Fruit fly (Drosophila melanogaster) whole organism, embryonic: ENCODE measurements around the gene heph.

ENCODE experiments used
- BtbVII ChIP-seq: fragments of 200-800 bp; sonication (Bioruptor generic); optimal IDR thresholded peaks from 3 replicates; lab custom pipeline; 2017; ENCODE audit warnings: missing biosample characterization, mild to moderate bottlenecking, missing genetic modification characterization
- CG13775 ChIP-seq: fragments of 200-800 bp; sonication (Bioruptor generic); optimal IDR thresholded peaks from 3 replicates; lab custom pipeline; 2017; ENCODE audit warnings: missing biosample characterization, mild to moderate bottlenecking, missing genetic modification characterization
- CG15073 ChIP-seq: fragments of 200-800 bp; sonication (Bioruptor generic); optimal IDR thresholded peaks from 2 replicates; lab custom pipeline; 2016; ENCODE audit warnings: missing biosample characterization, missing genetic modification characterization
- Eip74EF ChIP-seq, 2 experiments: fragments of 200-800 bp in 1 of 2; fragments of >200 bp in 1 of 2; sonication (Bioruptor generic) in 1 of 2; optimal IDR thresholded peaks; 2 replicates each; lab custom pipeline; 2017 to 2019; ENCODE audit warnings: missing biosample characterization in 2 of 2, missing genetic modification characterization in 2 of 2, mild to moderate bottlenecking in 1 of 2, moderate library complexity in 1 of 2
- HmgZ ChIP-seq: fragments of 200-800 bp; sonication (Bioruptor generic); optimal IDR thresholded peaks from 2 replicates; lab custom pipeline; 2018; ENCODE audit warnings: missing biosample characterization, mild to moderate bottlenecking, missing genetic modification characterization
- Hsf ChIP-seq: fragments of 200-800 bp; sonication (Bioruptor generic); optimal IDR thresholded peaks from 3 replicates; lab custom pipeline; 2016; ENCODE audit warnings: missing biosample characterization, missing genetic modification characterization
- Scr ChIP-seq: fragments of 200-800 bp; sonication (Bioruptor generic); IDR thresholded peaks from 2 replicates; pipeline ENCODE4 v1.3.6; 2022; ENCODE audit warnings: missing biosample characterization, missing genetic modification characterization; ENCODE audit not compliant: partially characterized antibody
- ato ChIP-seq: fragments of 200-800 bp; sonication (Bioruptor generic); IDR thresholded peaks from 2 replicates; pipeline ENCODE4 v1.3.6; 2022; ENCODE audit warnings: missing biosample characterization, missing genetic modification characterization; ENCODE audit not compliant: partially characterized antibody
- insv ChIP-seq, 2 experiments: fragments of 200-800 bp; sonication (Bioruptor generic); optimal IDR thresholded peaks; 3 replicates each; lab custom pipeline; 2016 to 2018; ENCODE audit warnings: missing biosample characterization in 2 of 2, missing genetic modification characterization in 2 of 2
- psq ChIP-seq: fragments of 200-800 bp; sonication (Bioruptor generic); optimal IDR thresholded peaks from 2 replicates; lab custom pipeline; 2017; ENCODE audit warnings: missing biosample characterization, missing genetic modification characterization

- peak; percentile 62 for TF ChIP-seq HmgZ (tag; lab: Kevin White, UChicago)
- TF ChIP-seq CG15073, result no peak
- TF ChIP-seq insv (GFP tag; optimal IDR thresholded peaks at IDR 0.05; lab: Kevin White, UChicago), result no peak
- peak in 1 of 2 experiments; percentile 47 for TF ChIP-seq Eip74EF (GFP tag; optimal IDR thresholded peaks at IDR 0.05; lab: Kevin White, UChicago)
- no peak for TF ChIP-seq psq (GFP tag; lab: Kevin White, UChicago)
- TF ChIP-seq CG13775 (GFP tag; lab: Kevin White, UChicago), result peak; percentile 41
- no peak for TF ChIP-seq Scr (GFP tag; lab: Robert Waterston, UW)
- peak; percentile 31 for TF ChIP-seq BtbVII (GFP tag; lab: Kevin White, UChicago)
- peak; percentile 81 for TF ChIP-seq Hsf (GFP tag; lab: Kevin White, UChicago)
- TF ChIP-seq ato (GFP tag; lab: Robert Waterston, UW), result no peak
Observed at dm6 chr3R:31977548-31978133, 37.7 kb downstream of the heph start, which contains the start of gene CG2003.
